Worm (Caenorhabditis elegans) whole organism, mixed stage, embryonic: ENCODE results near the gene dmsr-8.

Source experiments
- blmp-1 ChIP-seq: fragments of 150-350 bp; optimal IDR thresholded peaks from 2 replicates; lab custom pipeline; 2014; ENCODE audit warnings: missing biosample characterization, missing genetic modification characterization
- ces-1 ChIP-seq: fragments of 150-350 bp; optimal IDR thresholded peaks from 2 replicates; lab custom pipeline; 2014; ENCODE audit warnings: missing biosample characterization, missing genetic modification reagents, missing genetic modification characterization
- ham-2 ChIP-seq: fragments of 200-800 bp; sonication (Bioruptor generic); optimal IDR thresholded peaks from 2 replicates; lab custom pipeline; 2018; ENCODE audit warnings: mild to moderate bottlenecking, missing genetic modification characterization, missing compliant biosample characterization
- lin-13 ChIP-seq: fragments of 150-350 bp; optimal IDR thresholded peaks from 2 replicates; lab custom pipeline; 2014; ENCODE audit warnings: missing biosample characterization, missing genetic modification characterization
- lin-32 ChIP-seq: fragments of 200-800 bp; sonication (Bioruptor generic); optimal IDR thresholded peaks from 2 replicates; lab custom pipeline; 2018; ENCODE audit warnings: mild to moderate bottlenecking, missing genetic modification characterization, missing compliant biosample characterization
- lsy-2 ChIP-seq: fragments of 150-350 bp; optimal IDR thresholded peaks from 2 replicates; lab custom pipeline; 2014; ENCODE audit warnings: missing biosample characterization, missing genetic modification characterization
- mab-5 ChIP-seq: fragments of 150-350 bp; optimal IDR thresholded peaks from 2 replicates; lab custom pipeline; 2014; ENCODE audit warnings: missing biosample characterization, missing genetic modification characterization
- nhr-12 ChIP-seq: fragments of 150-350 bp; optimal IDR thresholded peaks from 2 replicates; lab custom pipeline; 2014; ENCODE audit warnings: missing biosample characterization, missing genetic modification characterization
- nhr-237 ChIP-seq: fragments of 150-350 bp; optimal IDR thresholded peaks from 2 replicates; lab custom pipeline; 2014; ENCODE audit warnings: missing biosample characterization, missing genetic modification characterization
- nhr-28 ChIP-seq: fragments of 150-350 bp; optimal IDR thresholded peaks from 2 replicates; lab custom pipeline; 2014; ENCODE audit warnings: missing biosample characterization, missing genetic modification characterization
- unc-39 ChIP-seq: fragments of 150-350 bp; optimal IDR thresholded peaks from 2 replicates; lab custom pipeline; 2014; ENCODE audit warnings: missing biosample characterization, missing genetic modification characterization
- unc-62 ChIP-seq: fragments of 150-350 bp; optimal IDR thresholded peaks from 2 replicates; lab custom pipeline; 2014; ENCODE audit warnings: missing biosample characterization, missing genetic modification reagents, missing genetic modification characterization
- ztf-11 ChIP-seq: fragments of 150-350 bp; optimal IDR thresholded peaks from 2 replicates; lab custom pipeline; 2014; ENCODE audit warnings: missing biosample characterization, missing genetic modification characterization

- TF ChIP-seq nhr-12 (tag; lab: Kevin White, UChicago) (no peak), unc-62 (no peak), ces-1 (no peak), ham-2 (no peak), lsy-2 (tag; lab: Kevin White, UChicago) (no peak), unc-39 (tag; lab: Kevin White, UChicago) (no peak), lin-32 (GFP tag; lab: Kevin White, UChicago) (no peak), nhr-28 (tag; lab: Kevin White, UChicago) (no peak), blmp-1 (tag; lab: Kevin White, UChicago) (no peak), lin-13 (tag; lab: Kevin White, UChicago) (no peak), ztf-11 (tag; lab: Kevin White, UChicago) (no peak), nhr-237 (no peak), mab-5 (no peak)
Observed at ce11 chrV:10464160-10464559, 50.0 kb downstream of the dmsr-8 start.
